Worm (Caenorhabditis elegans) whole organism, L4 larva: ENCODE results near the gene F18G5.1.

Experiments
- aly-2 ChIP-seq: sonication (generic microtip); optimal IDR thresholded peaks from 2 replicates; lab custom pipeline; 2018; ENCODE audit warnings: missing biosample characterization, missing genetic modification characterization
- skn-1 ChIP-seq: fragments of 150-350 bp; optimal IDR thresholded peaks from 2 replicates; lab custom pipeline; 2014; ENCODE audit warnings: missing biosample characterization, missing genetic modification characterization
- unc-62 ChIP-seq, 3 experiments: fragments of 150-350 bp in 1 of 3; sonication (generic microtip); optimal IDR thresholded peaks in 2 of 3; peaks in 1 of 3; 1 replicate in 1 of 3; 2 replicates in 2 of 3; lab custom pipeline; 2014 to 2017; ENCODE audit warnings: missing biosample characterization in 3 of 3, missing genetic modification characterization in 3 of 3, missing genetic modification reagents in 3 of 3, missing genotype in 1 of 3
- vab-7 ChIP-seq: fragments of 200-800 bp; sonication (Bioruptor generic); IDR thresholded peaks from 2 replicates; pipeline ENCODE4 v1.3.6; 2022; ENCODE audit warnings: missing genetic modification reagents, missing genetic modification characterization, missing compliant biosample characterization

ce11 chrX:9255993-9256392 is 3.7 kb upstream of the F18G5.1 start:
- TF ChIP-seq skn-1 (no peak), unc-62 (GFP tag; optimal IDR thresholded peaks at IDR 0.05 in 1 of 2; lab: Kevin White, UChicago) (peak in 1 of 2 experiments; percentile 59), unc-62 (tag; optimal IDR thresholded peaks at IDR 0.05; lab: Kevin White, UChicago) (no peak), aly-2 (tag; lab: Kevin White, UChicago) (no peak), vab-7 (GFP tag; lab: Robert Waterston, UW) (no peak)
